Fruit fly (Drosophila melanogaster): ENCODE results near the gene CG10565.

CG10565 gene

dm6 chr3L:21171905-21172304 lies 35.8 kb upstream of the CG10565 start, which contains the start of gene Ac78C (continued):
- TF ChIP-seq CG14965 (GFP tag; optimal IDR thresholded peaks at IDR 0.05; ENCODE audit: borderline replicate concordance) = peak; percentile 18
- TF ChIP-seq bab2 (GFP tag; optimal IDR thresholded peaks at IDR 0.05) = peak; percentile 90
- peak; percentile 16 for TF ChIP-seq CG8359 (GFP tag; optimal IDR thresholded peaks at IDR 0.05; ENCODE audit: borderline replicate concordance)
- peak; percentile 77 for TF ChIP-seq CG6854 (GFP tag; optimal IDR thresholded peaks at IDR 0.05)
- peak; percentile 87 for TF ChIP-seq CG15514 (GFP tag; optimal IDR thresholded peaks at IDR 0.05)
- 0 out of 4 replicates have a peak, but pooled peaks have one; percentile 15 for TF ChIP-seq Dll (GFP tag; IDR thresholded peaks at IDR 0.05; ENCODE audit: partially characterized antibody)
- peak; percentile 97 for TF ChIP-seq CG12769 (tag; optimal IDR thresholded peaks at IDR 0.05)
- peak; percentile 78 for TF ChIP-seq shn (GFP tag; optimal IDR thresholded peaks at IDR 0.05)
- TF ChIP-seq bbx (GFP tag; IDR thresholded peaks at IDR 0.05; ENCODE audit: partially characterized antibody) = peak; percentile 48; the same call in 1 of the 2 replicates
- peak; percentile 96 for TF ChIP-seq CG10543 (GFP tag; optimal IDR thresholded peaks at IDR 0.05)
- TF ChIP-seq CG16813 (GFP tag; IDR thresholded peaks at IDR 0.05; ENCODE audit: partially characterized antibody) = peak; percentile 55; the same call in 2 of the 3 replicates
- no peak for TF ChIP-seq Trl (optimal IDR thresholded peaks at IDR 0.05)
- peak; percentile 89 for TF ChIP-seq Trl (GFP tag; optimal IDR thresholded peaks at IDR 0.05)
- peak; percentile 80 for TF ChIP-seq org-1 (GFP tag; optimal IDR thresholded peaks at IDR 0.05)
- peak; percentile 93 for TF ChIP-seq slbo (GFP tag; IDR thresholded peaks at IDR 0.05)
- peak; percentile 70 for TF ChIP-seq cas (GFP tag; IDR thresholded peaks at IDR 0.05)
- peak; percentile 4 for TF ChIP-seq TFAM (GFP tag; optimal IDR thresholded peaks at IDR 0.05)
- TF ChIP-seq CG13123 (GFP tag; optimal IDR thresholded peaks at IDR 0.05) = peak; percentile 47
- TF ChIP-seq kah (GFP tag; optimal IDR thresholded peaks at IDR 0.05) = peak; percentile 99
- TF ChIP-seq Ptx1 (GFP tag; IDR thresholded peaks at IDR 0.05) = peak; percentile 88
- TF ChIP-seq tx (GFP tag; optimal IDR thresholded peaks at IDR 0.05) = peak; percentile 84
- TF ChIP-seq dpn (GFP tag; optimal IDR thresholded peaks at IDR 0.05) = peak; percentile 88 to 92
- TF ChIP-seq onecut (GFP tag; IDR thresholded peaks at IDR 0.05) = peak; percentile 71
- TF ChIP-seq CG10267 (tag; optimal IDR thresholded peaks at IDR 0.05) = no peak
- TF ChIP-seq Rfx (GFP tag; IDR thresholded peaks at IDR 0.05) = peak; percentile 95
- TF ChIP-seq Abd-B (GFP tag; optimal IDR thresholded peaks at IDR 0.05) = peak; percentile 79
- peak; percentile 85 for TF ChIP-seq jumu (GFP tag; optimal IDR thresholded peaks at IDR 0.05)
- TF ChIP-seq eve (GFP tag; optimal IDR thresholded peaks at IDR 0.05) = no peak
- peak; percentile 82 for TF ChIP-seq Hey (tag; optimal IDR thresholded peaks at IDR 0.05)
- peak; percentile 6 for TF ChIP-seq grn (GFP tag; optimal IDR thresholded peaks at IDR 0.05)
- peak; percentile 65 for TF ChIP-seq CG31224 (GFP tag; IDR thresholded peaks at IDR 0.05)
- no peak for TF ChIP-seq gsb-n (tag; optimal IDR thresholded peaks at IDR 0.05)
- TF ChIP-seq CG10959 (GFP tag; IDR thresholded peaks at IDR 0.05) = no peak
- TF ChIP-seq CG12236 (GFP tag; optimal IDR thresholded peaks at IDR 0.05) = peak; percentile 11
- TF ChIP-seq Dbx (GFP tag; IDR thresholded peaks at IDR 0.05) = peak; percentile 92
- peak; percentile 17 for TF ChIP-seq Vsx1 (GFP tag; optimal IDR thresholded peaks at IDR 0.05)
- peak; percentile 67 for TF ChIP-seq CG1792 (GFP tag; optimal IDR thresholded peaks at IDR 0.05)
- TF ChIP-seq cad (GFP tag; optimal IDR thresholded peaks at IDR 0.05) = no peak
- peak; percentile 89 for TF ChIP-seq Hand (GFP tag; optimal IDR thresholded peaks at IDR 0.05)
- TF ChIP-seq D19A (tag; optimal IDR thresholded peaks at IDR 0.05) = no peak
- peak; percentile 88 for TF ChIP-seq CG3847 (GFP tag; IDR thresholded peaks at IDR 0.05)
- TF ChIP-seq CG32772 (GFP tag; IDR thresholded peaks at IDR 0.05) = peak; percentile 81
- TF ChIP-seq fd64A (GFP tag; optimal IDR thresholded peaks at IDR 0.05) = peak; percentile 74
- TF ChIP-seq CG6813 (GFP tag; optimal IDR thresholded peaks at IDR 0.05) = peak; percentile 91
- peak; percentile 49; the same call in 1 of the 2 replicates for TF ChIP-seq CG1024 (GFP tag; IDR thresholded peaks at IDR 0.05)
- TF ChIP-seq CG31441 (GFP tag; IDR thresholded peaks at IDR 0.05) = no peak; the same call in 1 of the 2 replicates
- peak; percentile 75 for TF ChIP-seq CG4730 (GFP tag; IDR thresholded peaks at IDR 0.05)
- peak; percentile 64 for TF ChIP-seq CG11723 (GFP tag; optimal IDR thresholded peaks at IDR 0.05)
- peak; percentile 79 for TF ChIP-seq Mad (GFP tag; optimal IDR thresholded peaks at IDR 0.05)
- TF ChIP-seq CG17385 (GFP tag; optimal IDR thresholded peaks at IDR 0.05) = peak; percentile 71
- TF ChIP-seq Camta (GFP tag; optimal IDR thresholded peaks at IDR 0.05) = peak; percentile 78

All from whole organism, embryonic.